Fruit fly (Drosophila melanogaster): ENCODE measurements around the gene bchs.

- TF ChIP-seq ci (GFP tag; IDR thresholded peaks at IDR 0.05) (no peak), phol (tag; optimal IDR thresholded peaks at IDR 0.05) (no peak), CG16779 (GFP tag; IDR thresholded peaks at IDR 0.05) (no peak), pan (optimal IDR thresholded peaks at IDR 0.05) (no peak), pan (GFP tag; optimal IDR thresholded peaks at IDR 0.05 in 1 of 2, IDR thresholded peaks at IDR 0.05 in 1 of 2) (no peak)
Measured at dm6 chr2L:5890556-5890955, 16.4 kb upstream of the bchs start.
